Worm (Caenorhabditis elegans): ENCODE data around the gene zif-1.

zif-1 gene

DNA sequence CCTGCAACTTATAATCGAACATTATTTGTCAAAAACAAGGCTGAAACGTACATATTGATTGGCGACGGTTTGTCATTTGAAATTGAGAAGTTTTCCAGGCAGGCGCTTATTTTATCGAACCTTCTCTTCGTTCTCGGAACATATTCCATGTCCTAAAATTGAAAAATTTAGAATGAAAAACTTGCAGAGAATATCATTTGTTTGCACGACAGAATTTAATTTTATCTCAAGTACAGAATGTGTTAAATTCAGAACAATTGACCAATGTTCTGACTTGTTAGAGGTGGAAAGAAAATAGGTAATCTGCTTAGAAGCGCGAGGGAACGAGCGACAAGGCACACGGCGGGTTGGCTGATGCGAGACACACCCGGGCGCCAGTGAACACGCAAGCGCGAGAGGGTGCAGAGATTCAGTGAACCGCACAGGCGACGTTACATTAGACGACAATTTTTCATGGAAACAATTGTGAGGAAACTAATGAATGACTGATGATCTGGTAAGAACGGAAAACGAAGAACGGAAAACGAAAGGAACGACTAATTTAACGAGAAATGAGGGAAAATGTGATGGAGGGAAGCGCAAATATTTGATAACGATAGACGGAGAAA is 49.9 kb downstream of the zif-1 start (continued):
- TF ChIP-seq Y79H2A.3 (GFP tag; conservative IDR thresholded peaks at IDR 0.05) (no peak), pbrm-1 (GFP tag; IDR thresholded peaks at IDR 0.05) (peak; percentile 70; the same call in 1 of the 2 replicates), ztf-3 (GFP tag; optimal IDR thresholded peaks at IDR 0.05) (peak; percentile 60), tbp1 (GFP tag; optimal IDR thresholded peaks at IDR 0.05) (peak; percentile 36), hmg-1.2 (GFP tag; IDR thresholded peaks at IDR 0.05) (peak; percentile 83; the same call in 1 of the 2 replicates), aptf-3 (GFP tag; IDR thresholded peaks at IDR 0.05) (0 out of 2 replicates have a peak, but pooled peaks have one; percentile 86), snpc-3.4 (tag; optimal IDR thresholded peaks at IDR 0.05) (no peak), unc-62 (GFP tag; optimal IDR thresholded peaks at IDR 0.05) (no peak), hlh-26 (GFP tag; conservative IDR thresholded peaks at IDR 0.05) (no peak), akir-1 (GFP tag; optimal IDR thresholded peaks at IDR 0.05) (no peak), mes-4 (tag; optimal IDR thresholded peaks at IDR 0.05) (no peak), lin-40 (tag; optimal IDR thresholded peaks at IDR 0.05) (peak; percentile 17), F57C9.4 (tag; optimal IDR thresholded peaks at IDR 0.05) (no peak), snpc-1.1 (tag; optimal IDR thresholded peaks at IDR 0.05; ENCODE audit: insufficient read depth) (no peak), efl-1 (GFP tag; optimal IDR thresholded peaks at IDR 0.05) (no peak), sea-2 (GFP tag; IDR thresholded peaks at IDR 0.05) (no peak), nhr-179 (tag; optimal IDR thresholded peaks at IDR 0.05) (no peak), let-526 (GFP tag; IDR thresholded peaks at IDR 0.05) (peak; percentile 85), ceh-100 (GFP tag; IDR thresholded peaks at IDR 0.05) (peak; percentile 59), cebp-2 (GFP tag; IDR thresholded peaks at IDR 0.05) (peak; percentile 68; the same call in 1 of the 2 replicates), B0336.3 (GFP tag; IDR thresholded peaks at IDR 0.05) (peak; percentile 58; the same call in 1 of the 2 replicates), nfya-1 (tag; optimal IDR thresholded peaks at IDR 0.05; ENCODE audit: borderline replicate concordance, insufficient read depth) (no peak), Y53F4B.3 (GFP tag; IDR thresholded peaks at IDR 0.05) (no peak), tbx-9 (tag; optimal IDR thresholded peaks at IDR 0.05; ENCODE audit: borderline replicate concordance) (no peak), ceh-79 (tag; optimal IDR thresholded peaks at IDR 0.05) (peak; percentile 38), C06A6.2 (GFP tag; conservative IDR thresholded peaks at IDR 0.05) (0 out of 2 replicates have a peak, but pooled peaks have one; percentile 10), sptf-2 (GFP tag; optimal IDR thresholded peaks at IDR 0.05) (no peak), rcor-1 (GFP tag; IDR thresholded peaks at IDR 0.05) (peak; percentile 53), ceh-91 (GFP tag; IDR thresholded peaks at IDR 0.05) (no peak), hrde-1 (tag; optimal IDR thresholded peaks at IDR 0.05; ENCODE audit: borderline replicate concordance) (no peak), B0261.1 (tag; optimal IDR thresholded peaks at IDR 0.05) (no peak), madf-8 (GFP tag; conservative IDR thresholded peaks at IDR 0.05) (no peak), nfya-2 (GFP tag; IDR thresholded peaks at IDR 0.05) (0 out of 2 replicates have a peak, but pooled peaks have one; percentile 44), dox-1 (GFP tag; IDR thresholded peaks at IDR 0.05) (peak; percentile 80), hlh-12 (tag; optimal IDR thresholded peaks at IDR 0.05) (no peak), dpff-1 (tag; optimal IDR thresholded peaks at IDR 0.05) (no peak), atf-7 (tag; optimal IDR thresholded peaks at IDR 0.05) (no peak), F55B11.4 (tag; optimal IDR thresholded peaks at IDR 0.05; ENCODE audit: borderline replicate concordance, insufficient read depth) (no peak), unc-130 (GFP tag; optimal IDR thresholded peaks at IDR 0.05) (no peak), zfh-2 (GFP tag; conservative IDR thresholded peaks at IDR 0.05) (peak; percentile 97), snpc-1.3 (tag; optimal IDR thresholded peaks at IDR 0.05; ENCODE audit: insufficient read depth) (no peak), ceh-40 (GFP tag; IDR thresholded peaks at IDR 0.05) (peak; percentile 72; the same call in 1 of the 2 replicates), F23B12.7 (tag; optimal IDR thresholded peaks at IDR 0.05; ENCODE audit: insufficient read depth) (peak; percentile 3), Y67H2A.10 (GFP tag; conservative IDR thresholded peaks at IDR 0.05) (no peak), F57A8.1 (GFP tag; optimal IDR thresholded peaks at IDR 0.05) (no peak), egrh-3 (GFP tag; IDR thresholded peaks at IDR 0.05) (0 out of 2 replicates have a peak, but pooled peaks have one; percentile 19), nhr-27 (tag; optimal IDR thresholded peaks at IDR 0.05) (no peak)
